Worm (Caenorhabditis elegans): ENCODE measurements around the gene pdl-1.

Gene pdl-1

DNA sequence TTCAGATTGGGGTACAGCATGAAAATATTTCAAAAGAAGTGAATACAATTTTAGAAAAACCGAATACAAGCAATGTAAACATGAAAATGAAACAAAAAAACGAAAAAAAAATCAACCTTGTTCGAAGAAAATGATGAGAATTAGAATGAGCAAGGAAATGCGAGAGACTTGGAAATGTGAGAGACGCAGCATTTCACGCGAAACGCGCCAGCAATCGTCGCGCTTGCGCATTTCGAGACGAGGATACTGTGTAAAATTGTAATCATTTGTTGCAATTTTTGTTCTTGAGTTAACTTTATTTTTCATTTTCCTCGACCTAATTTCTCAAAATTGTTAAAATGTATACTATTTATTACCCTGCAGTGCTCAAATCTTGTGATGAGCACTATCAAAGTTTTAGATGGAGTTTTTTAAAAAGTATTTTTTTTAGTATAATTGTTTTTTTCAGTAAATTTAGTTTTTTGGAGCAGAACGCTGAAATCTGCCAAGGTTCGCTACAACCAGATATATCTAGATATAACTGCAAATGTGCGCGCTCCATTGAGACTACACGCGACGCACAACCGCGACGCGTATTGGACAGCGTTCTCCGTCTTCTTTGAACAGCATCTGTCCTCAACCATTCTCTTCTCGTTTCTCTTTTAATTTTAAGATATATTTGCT is 31.5 kb upstream of the pdl-1 start, which contains the start of gene fust-1 (continued):
- TF ChIP-seq die-1 (tag; optimal IDR thresholded peaks at IDR 0.05), result peak; percentile 14
- TF ChIP-seq cebp-2 (GFP tag; IDR thresholded peaks at IDR 0.05), result 0 out of 2 replicates have a peak, but pooled peaks have one; percentile 60
- peak; percentile 54 for TF ChIP-seq madf-10 (tag; optimal IDR thresholded peaks at IDR 0.05)
- peak; percentile 80; the same call in 1 of the 2 replicates for TF ChIP-seq let-526 (GFP tag; IDR thresholded peaks at IDR 0.05)
- no peak for TF ChIP-seq F10E7.11 (tag; optimal IDR thresholded peaks at IDR 0.05)
- peak; percentile 81 for TF ChIP-seq egl-18 (GFP tag; IDR thresholded peaks at IDR 0.05)
- peak; percentile 22 for TF ChIP-seq nhr-90 (tag; optimal IDR thresholded peaks at IDR 0.05)
- no peak for TF ChIP-seq nhr-120 (GFP tag; IDR thresholded peaks at IDR 0.05)
- peak; percentile 88 for TF ChIP-seq K12H6.12 (tag; optimal IDR thresholded peaks at IDR 0.05)
- TF ChIP-seq B0261.1 (tag; optimal IDR thresholded peaks at IDR 0.05), result peak; percentile 27
- peak; percentile 95 for TF ChIP-seq rcor-1 (GFP tag; IDR thresholded peaks at IDR 0.05)
- TF ChIP-seq ceh-100 (GFP tag; IDR thresholded peaks at IDR 0.05), result peak; percentile 88
- TF ChIP-seq B0336.3 (GFP tag; IDR thresholded peaks at IDR 0.05), result peak; percentile 96
- no peak for TF ChIP-seq nhr-27 (tag; optimal IDR thresholded peaks at IDR 0.05)
- TF ChIP-seq F57A8.1 (GFP tag; optimal IDR thresholded peaks at IDR 0.05), result no peak
- no peak for TF ChIP-seq T07F8.4 (tag; optimal IDR thresholded peaks at IDR 0.05)
- TF ChIP-seq ceh-40 (GFP tag; IDR thresholded peaks at IDR 0.05), result no peak
- no peak for TF ChIP-seq hlh-26 (GFP tag; conservative IDR thresholded peaks at IDR 0.05)
- no peak for TF ChIP-seq Y67H2A.10 (GFP tag; conservative IDR thresholded peaks at IDR 0.05)
- TF ChIP-seq athp-1 (tag; optimal IDR thresholded peaks at IDR 0.05), result peak; percentile 93
- peak; percentile 89 for TF ChIP-seq D2030.7 (GFP tag; IDR thresholded peaks at IDR 0.05)
- TF ChIP-seq Y95B8A.8 (GFP tag; IDR thresholded peaks at IDR 0.05), result peak; percentile 93
- peak; percentile 92 for TF ChIP-seq hmg-20 (GFP tag; IDR thresholded peaks at IDR 0.05)
- peak; percentile 64 for TF ChIP-seq efl-1 (GFP tag; optimal IDR thresholded peaks at IDR 0.05)
- TF ChIP-seq somi-1 (GFP tag; optimal IDR thresholded peaks at IDR 0.05), result peak; percentile 80
- no peak for TF ChIP-seq nhr-179 (tag; optimal IDR thresholded peaks at IDR 0.05)
- peak; percentile 80 for TF ChIP-seq chd-7 (tag; optimal IDR thresholded peaks at IDR 0.05)
- TF ChIP-seq let-607 (tag; optimal IDR thresholded peaks at IDR 0.05), result peak; percentile 54 to 78
- peak; percentile 96 for TF ChIP-seq ekl-4 (GFP tag; IDR thresholded peaks at IDR 0.05)
- peak; percentile 70 for TF ChIP-seq nhr-80 (tag; optimal IDR thresholded peaks at IDR 0.05)
- TF ChIP-seq sptf-2 (GFP tag; optimal IDR thresholded peaks at IDR 0.05), result no peak
- TF ChIP-seq egl-44 (GFP tag; IDR thresholded peaks at IDR 0.05), result peak; percentile 75; the same call in 1 of the 2 replicates
- TF ChIP-seq attf-6 (GFP tag; IDR thresholded peaks at IDR 0.05), result peak; percentile 85
- peak; percentile 90 for TF ChIP-seq ceh-27 (GFP tag; optimal IDR thresholded peaks at IDR 0.05)
- TF ChIP-seq ztf-26 (tag; optimal IDR thresholded peaks at IDR 0.05), result peak; percentile 88
- peak; percentile 68 for TF ChIP-seq unc-130 (GFP tag; optimal IDR thresholded peaks at IDR 0.05)
- no peak for TF ChIP-seq unc-62 (GFP tag; optimal IDR thresholded peaks at IDR 0.05)
- TF ChIP-seq lin-54 (GFP tag; optimal IDR thresholded peaks at IDR 0.05), result peak; percentile 96
- TF ChIP-seq snpc-4 (GFP tag; optimal IDR thresholded peaks at IDR 0.05), result peak; percentile 58
- TF ChIP-seq snpc-4 (tag; optimal IDR thresholded peaks at IDR 0.05), result peak; percentile 48 to 89 (median 86)
- peak; percentile 87 for TF ChIP-seq Y56A3A.18 (GFP tag; IDR thresholded peaks at IDR 0.05)
- TF ChIP-seq ztf-22 (GFP tag; optimal IDR thresholded peaks at IDR 0.05), result peak; percentile 73
- TF ChIP-seq zfh-2 (GFP tag; conservative IDR thresholded peaks at IDR 0.05), result no peak
- no peak for TF ChIP-seq F55B11.4 (tag; optimal IDR thresholded peaks at IDR 0.05; ENCODE audit: borderline replicate concordance, insufficient read depth)
- no peak for TF ChIP-seq ama-1 (optimal IDR thresholded peaks at IDR 0.05)
- peak in 1 of 2 experiments; percentile 15 for TF ChIP-seq ama-1 (GFP tag; optimal IDR thresholded peaks at IDR 0.05)
- no peak for TF ChIP-seq lsy-27 (tag; optimal IDR thresholded peaks at IDR 0.05; ENCODE audit: borderline replicate concordance, insufficient read depth)
- TF ChIP-seq repo-1 (tag; optimal IDR thresholded peaks at IDR 0.05), result peak; percentile 94

Data from whole organism, young adult.